Fruit fly (Drosophila melanogaster) Kc167 (cell line): ENCODE results near the gene Nup154.

ENCODE experiments used
- Myc ChIP-seq: fragments of >200 bp; optimal IDR thresholded peaks from 2 replicates; lab custom pipeline; 2017; ENCODE audit warnings: missing external identifiers
- h ChIP-seq: fragments of >200 bp; optimal IDR thresholded peaks from 3 replicates; lab custom pipeline; 2018; ENCODE audit warnings: missing external identifiers
- insv ChIP-seq: fragments of >200 bp; optimal IDR thresholded peaks from 3 replicates; lab custom pipeline; 2018; ENCODE audit warnings: missing external identifiers
- psq ChIP-seq: fragments of >200 bp; optimal IDR thresholded peaks from 2 replicates; lab custom pipeline; 2017; ENCODE audit warnings: missing external identifiers

dm6 chr2L:10989162-10989561 is 15.5 kb upstream of the Nup154 start, which contains the start of gene TTLL4A:
- no peak for TF ChIP-seq insv
- TF ChIP-seq Myc (lab: Kevin White, UChicago) = no peak
- TF ChIP-seq h (lab: Kevin White, UChicago) = no peak
- no peak for TF ChIP-seq psq (lab: Kevin White, UChicago)
